Worm (Caenorhabditis elegans) whole organism, L3 larva: ENCODE data around the gene srz-79.

Experiments
- elt-2 ChIP-seq: sonication (generic microtip); optimal IDR thresholded peaks from 2 replicates; lab custom pipeline; 2016; ENCODE audit warnings: missing genetic modification reagents, mild to moderate bottlenecking, missing genetic modification characterization, missing compliant biosample characterization
- elt-3 ChIP-seq, 3 experiments: fragments of 150-350 bp in 1 of 3; sonication (generic microtip) in 2 of 3; optimal IDR thresholded peaks; 2 replicates in 2 of 3; 4 replicates in 1 of 3; lab custom pipeline; 2014 to 2017; ENCODE audit warnings: missing biosample characterization in 3 of 3, missing genetic modification characterization in 3 of 3
- lin-15B ChIP-seq: fragments of 150-350 bp; optimal IDR thresholded peaks from 2 replicates; lab custom pipeline; 2014; ENCODE audit warnings: missing biosample characterization, missing genetic modification characterization
- nhr-237 ChIP-seq: fragments of 150-350 bp; optimal IDR thresholded peaks from 2 replicates; lab custom pipeline; 2014; ENCODE audit warnings: missing biosample characterization, missing genetic modification characterization
- nhr-25 ChIP-seq: sonication (generic microtip); optimal IDR thresholded peaks from 2 replicates; lab custom pipeline; 2017; ENCODE audit warnings: missing biosample characterization, missing genetic modification characterization
- nhr-77 ChIP-seq: fragments of 150-350 bp; optimal IDR thresholded peaks from 2 replicates; lab custom pipeline; 2014; ENCODE audit warnings: missing biosample characterization, missing genetic modification characterization

- TF ChIP-seq nhr-77 (tag; lab: Kevin White, UChicago) (no peak), elt-2 (tag; lab: Kevin White, UChicago) (no peak), lin-15B (tag; lab: Kevin White, UChicago) (no peak), nhr-237 (tag; lab: Kevin White, UChicago) (no peak), elt-3 (tag; optimal IDR thresholded peaks at IDR 0.05; lab: Kevin White, UChicago) (no peak), nhr-25 (no peak)
These were observed 46.5 kb downstream of the srz-79 start, which contains the start of gene B0212.3 for ce11 chrIV:3539872-3540271.
